Worm (Caenorhabditis elegans) whole organism, L3 larva: ENCODE measurements around the gene nhr-27.

ENCODE experiments used
- R02D3.7 ChIP-seq: fragments of 150-350 bp; optimal IDR thresholded peaks from 2 replicates; lab custom pipeline; 2014; ENCODE audit warnings: missing biosample characterization, missing genetic modification characterization
- ZK546.5 ChIP-seq: sonication (generic microtip); optimal IDR thresholded peaks from 2 replicates; lab custom pipeline; 2017; ENCODE audit warnings: missing biosample characterization, missing genetic modification characterization
- aly-2 ChIP-seq: fragments of 150-350 bp; optimal IDR thresholded peaks from 2 replicates; lab custom pipeline; 2014; ENCODE audit warnings: missing biosample characterization, missing genetic modification characterization
- ama-1 ChIP-seq: fragments of 150-350 bp; optimal IDR thresholded peaks from 2 replicates; lab custom pipeline; 2018
- ceh-16 ChIP-seq: sonication (generic microtip); optimal IDR thresholded peaks from 2 replicates; lab custom pipeline; 2017; ENCODE audit warnings: missing biosample characterization, missing genetic modification characterization
- ceh-28 ChIP-seq: fragments of 150-350 bp; optimal IDR thresholded peaks from 2 replicates; lab custom pipeline; 2014; ENCODE audit warnings: missing biosample characterization, missing genetic modification reagents, missing genetic modification characterization
- ceh-82 ChIP-seq: fragments of 150-350 bp; optimal IDR thresholded peaks from 2 replicates; lab custom pipeline; 2014; ENCODE audit warnings: missing biosample characterization, missing genetic modification characterization
- daf-12 ChIP-seq: fragments of 150-350 bp; optimal IDR thresholded peaks from 2 replicates; lab custom pipeline; 2014; ENCODE audit warnings: missing biosample characterization, missing genetic modification reagents, missing genetic modification characterization
- egl-27 ChIP-seq: sonication (generic microtip); optimal IDR thresholded peaks from 4 replicates; lab custom pipeline; 2017; ENCODE audit warnings: missing biosample characterization, missing genetic modification reagents, missing genetic modification characterization
- egl-5 ChIP-seq: fragments of 150-350 bp; optimal IDR thresholded peaks from 2 replicates; lab custom pipeline; 2017; ENCODE audit warnings: missing biosample characterization, missing genetic modification reagents, missing genetic modification characterization, inconsistent platforms
- elt-2 ChIP-seq: sonication (generic microtip); optimal IDR thresholded peaks from 2 replicates; lab custom pipeline; 2016; ENCODE audit warnings: missing genetic modification reagents, mild to moderate bottlenecking, missing genetic modification characterization, missing compliant biosample characterization
- elt-3 ChIP-seq, 3 experiments: fragments of 150-350 bp in 1 of 3; sonication (generic microtip) in 2 of 3; optimal IDR thresholded peaks; 2 replicates in 2 of 3; 4 replicates in 1 of 3; lab custom pipeline; 2014 to 2017; ENCODE audit warnings: missing biosample characterization in 3 of 3, missing genetic modification characterization in 3 of 3
- eor-1 ChIP-seq, 2 experiments: fragments of 150-350 bp; optimal IDR thresholded peaks; 2 replicates each; lab custom pipeline; 2014 to 2018; ENCODE audit warnings: missing biosample characterization in 2 of 2, missing genetic modification characterization in 2 of 2
- fkh-10 ChIP-seq: sonication (generic microtip); optimal IDR thresholded peaks from 2 replicates; lab custom pipeline; 2017; ENCODE audit warnings: missing biosample characterization, missing genetic modification reagents, missing genetic modification characterization
- fos-1 ChIP-seq: fragments of 150-350 bp; optimal IDR thresholded peaks from 2 replicates; lab custom pipeline; 2014; ENCODE audit warnings: missing biosample characterization, missing genetic modification characterization
- hmg-11 ChIP-seq: sonication (generic microtip); optimal IDR thresholded peaks from 2 replicates; lab custom pipeline; 2016; ENCODE audit warnings: missing genetic modification characterization, missing compliant biosample characterization
- jun-1 ChIP-seq: fragments of 150-350 bp; optimal IDR thresholded peaks from 2 replicates; lab custom pipeline; 2014; ENCODE audit warnings: missing biosample characterization, missing genetic modification reagents, missing genetic modification characterization
- lin-15B ChIP-seq: fragments of 150-350 bp; optimal IDR thresholded peaks from 2 replicates; lab custom pipeline; 2014; ENCODE audit warnings: missing biosample characterization, missing genetic modification characterization
- lsy-12 ChIP-seq: sonication (generic microtip); optimal IDR thresholded peaks from 2 replicates; lab custom pipeline; 2016; ENCODE audit warnings: mild to moderate bottlenecking, missing genetic modification characterization, missing compliant biosample characterization
- mdl-1 ChIP-seq: fragments of 150-350 bp; optimal IDR thresholded peaks from 2 replicates; lab custom pipeline; 2014; ENCODE audit warnings: missing biosample characterization, missing genetic modification characterization
- nfya-1 ChIP-seq: sonication (generic microtip); optimal IDR thresholded peaks from 2 replicates; lab custom pipeline; 2017; ENCODE audit warnings: missing genetic modification characterization, mild to moderate bottlenecking, missing compliant biosample characterization, antibody characterized with exemption, moderate library complexity; ENCODE audit not compliant: insufficient read depth
- nhr-12 ChIP-seq: fragments of 150-350 bp; optimal IDR thresholded peaks from 2 replicates; lab custom pipeline; 2014; ENCODE audit warnings: missing biosample characterization, missing genetic modification characterization
- nhr-23 ChIP-seq: fragments of 150-350 bp; optimal IDR thresholded peaks from 2 replicates; lab custom pipeline; 2014; ENCODE audit warnings: missing biosample characterization, missing genetic modification reagents, missing genetic modification characterization
- nhr-237 ChIP-seq: fragments of 150-350 bp; optimal IDR thresholded peaks from 2 replicates; lab custom pipeline; 2014; ENCODE audit warnings: missing biosample characterization, missing genetic modification characterization
- nhr-25 ChIP-seq: sonication (generic microtip); optimal IDR thresholded peaks from 2 replicates; lab custom pipeline; 2017; ENCODE audit warnings: missing biosample characterization, missing genetic modification characterization
- nhr-43 ChIP-seq: sonication (generic microtip); optimal IDR thresholded peaks from 2 replicates; lab custom pipeline; 2016; ENCODE audit warnings: mild to moderate bottlenecking, missing genetic modification characterization, missing compliant biosample characterization; ENCODE audit not compliant: poor library complexity, severe bottlenecking
- nhr-76 ChIP-seq: fragments of 150-350 bp; sonication (generic microtip); optimal IDR thresholded peaks from 5 replicates; lab custom pipeline; 2014; ENCODE audit warnings: missing biosample characterization, missing genetic modification characterization
- nhr-77 ChIP-seq: fragments of 150-350 bp; optimal IDR thresholded peaks from 2 replicates; lab custom pipeline; 2014; ENCODE audit warnings: missing biosample characterization, missing genetic modification characterization
- pha-4 ChIP-seq: fragments of 150-350 bp; optimal IDR thresholded peaks from 2 replicates; lab custom pipeline; 2014; ENCODE audit warnings: missing biosample characterization, missing genetic modification reagents, missing genetic modification characterization
- pqm-1 ChIP-seq: fragments of 150-350 bp; optimal IDR thresholded peaks from 2 replicates; lab custom pipeline; 2017; ENCODE audit warnings: missing biosample characterization, missing genetic modification characterization, inconsistent platforms
- sea-2 ChIP-seq: fragments of 150-350 bp; sonication (generic microtip); optimal IDR thresholded peaks from 4 replicates; lab custom pipeline; 2014; ENCODE audit warnings: missing biosample characterization, missing genetic modification reagents, missing genetic modification characterization
- skn-1 ChIP-seq: fragments of 150-350 bp; optimal IDR thresholded peaks from 2 replicates; lab custom pipeline; 2014; ENCODE audit warnings: missing biosample characterization, missing genetic modification characterization
- snpc-4 ChIP-seq: fragments of 150-350 bp; optimal IDR thresholded peaks from 2 replicates; lab custom pipeline; 2014; ENCODE audit warnings: missing biosample characterization, missing genetic modification characterization
- tbx-2 ChIP-seq: sonication (generic microtip); optimal IDR thresholded peaks from 2 replicates; lab custom pipeline; 2016; ENCODE audit warnings: mild to moderate bottlenecking, missing genetic modification characterization, missing compliant biosample characterization
- unc-39 ChIP-seq: sonication (generic microtip); optimal IDR thresholded peaks from 4 replicates; lab custom pipeline; 2017; ENCODE audit warnings: missing biosample characterization, missing genetic modification characterization
- unc-62 ChIP-seq: fragments of 150-350 bp; sonication (generic microtip); optimal IDR thresholded peaks from 4 replicates; lab custom pipeline; 2014; ENCODE audit warnings: missing biosample characterization, missing genetic modification reagents, missing genetic modification characterization
- zag-1 ChIP-seq: fragments of 150-350 bp; optimal IDR thresholded peaks from 2 replicates; lab custom pipeline; 2014; ENCODE audit warnings: missing biosample characterization, missing genetic modification characterization
- ztf-11 ChIP-seq: fragments of 150-350 bp; optimal IDR thresholded peaks from 2 replicates; lab custom pipeline; 2014; ENCODE audit warnings: missing biosample characterization, missing genetic modification characterization

nhr-27 gene

DNA sequence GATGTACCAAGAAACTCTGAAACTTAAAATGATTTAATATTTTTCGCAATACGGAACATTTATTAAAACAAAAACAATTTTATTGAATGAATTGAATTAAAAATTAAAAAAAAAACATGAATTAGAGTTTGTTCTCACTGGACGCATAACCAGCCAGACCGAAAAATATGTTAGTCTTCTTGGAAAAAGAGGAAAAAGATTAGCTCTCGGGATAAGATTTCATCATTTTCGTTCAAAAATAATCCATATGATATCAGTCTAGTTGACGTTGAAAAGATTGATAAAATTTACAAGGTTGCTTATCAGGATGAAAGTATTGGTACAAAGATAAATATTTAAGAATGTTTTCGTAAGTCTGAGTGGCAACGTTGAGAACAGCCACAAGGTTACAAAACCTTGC, 107.7 kb downstream of the nhr-27 start, which contains the start of gene nhr-26:
Gene nhr-26, minus strand, starts transcription at position 10 of the 400 bp plus-strand sequence.
- TF ChIP-seq nhr-43 (no peak), nhr-12 (no peak), lin-15B (tag; lab: Kevin White, UChicago) (no peak), nhr-23 (no peak), snpc-4 (tag; lab: Kevin White, UChicago) (no peak), ceh-82 (tag; lab: Kevin White, UChicago) (no peak), ZK546.5 (no peak), nhr-25 (tag; lab: Kevin White, UChicago) (no peak), nfya-1 (tag; lab: Kevin White, UChicago) (no peak), sea-2 (no peak), skn-1 (tag; lab: Kevin White, UChicago) (no peak), R02D3.7 (tag; lab: Kevin White, UChicago) (no peak)

DNA sequence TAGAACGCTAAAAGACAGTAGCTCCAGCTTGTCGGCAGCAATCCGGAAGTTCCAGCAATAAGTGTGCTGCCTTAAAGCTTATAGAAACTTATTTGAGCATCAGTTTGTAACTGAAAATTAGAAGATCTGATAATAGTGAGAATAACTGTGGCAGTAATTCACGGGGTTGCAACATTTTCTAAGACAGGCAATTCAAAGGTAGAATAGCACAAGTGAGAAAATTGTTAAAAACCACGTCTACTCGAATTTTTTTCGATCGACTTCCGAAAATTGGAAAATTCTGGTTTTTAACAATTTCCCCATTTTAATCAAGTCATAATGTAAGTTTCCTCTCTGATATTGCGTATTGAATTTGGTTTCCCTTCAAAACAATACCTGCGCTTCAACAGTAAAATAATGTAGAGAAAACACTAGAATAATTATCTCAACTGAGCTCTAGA, 114.9 kb downstream of the nhr-27 start:
- no peak for TF ChIP-seq ama-1
- TF ChIP-seq aly-2 (tag; lab: Kevin White, UChicago) = no peak
- no peak for TF ChIP-seq zag-1 (tag; lab: Kevin White, UChicago)
- no peak for TF ChIP-seq nhr-25 (tag; lab: Kevin White, UChicago)
- TF ChIP-seq tbx-2 (tag; lab: Kevin White, UChicago) = peak; percentile 34
- no peak for TF ChIP-seq egl-27 (tag; lab: Kevin White, UChicago)
- no peak for TF ChIP-seq pha-4 (tag; lab: Kevin White, UChicago)
- no peak for TF ChIP-seq fos-1 (tag; lab: Kevin White, UChicago)
- TF ChIP-seq nfya-1 (tag; lab: Kevin White, UChicago) = peak; percentile 3

DNA sequence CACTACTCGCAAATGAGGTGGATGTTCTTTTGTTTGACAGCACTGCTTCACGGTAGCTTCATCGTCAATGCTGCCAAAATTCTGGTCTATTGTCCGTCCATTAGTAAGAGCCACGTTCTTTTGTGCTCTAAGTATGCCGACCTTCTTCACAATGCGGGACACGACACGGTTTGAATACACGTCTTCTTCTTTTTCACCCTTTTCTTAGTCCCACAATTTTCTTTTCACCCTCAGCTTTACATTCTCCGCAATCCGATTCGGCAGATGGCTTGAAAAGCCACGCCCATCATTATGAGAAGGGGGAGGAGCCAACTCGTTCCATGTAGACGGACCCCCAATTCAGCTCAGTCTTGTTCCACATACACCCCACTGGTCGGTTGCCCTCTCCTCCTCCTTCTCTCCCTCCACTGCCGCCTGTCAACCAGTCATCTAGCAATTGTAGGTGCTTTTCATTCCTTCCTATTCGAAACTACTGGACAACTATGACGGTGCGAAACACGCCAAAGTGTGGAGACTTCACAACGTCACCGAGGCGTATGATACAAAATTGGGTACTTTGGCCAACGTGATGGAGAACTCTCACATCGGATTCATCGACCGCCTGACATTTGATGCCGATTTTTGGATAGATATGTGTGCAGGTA, 116.3 kb downstream of the nhr-27 start:
- TF ChIP-seq unc-62 (GFP tag; lab: Kevin White, UChicago) (no peak), elt-2 (tag; lab: Kevin White, UChicago) (no peak), fkh-10 (peak; percentile 78), nfya-1 (tag; lab: Kevin White, UChicago) (peak; percentile 42), elt-3 (tag; optimal IDR thresholded peaks at IDR 0.05; lab: Kevin White, UChicago) (no peak), ceh-16 (tag; lab: Kevin White, UChicago) (no peak), hmg-11 (tag; lab: Kevin White, UChicago) (peak; percentile 33), pqm-1 (no peak), nhr-237 (tag; lab: Kevin White, UChicago) (no peak), nhr-12 (no peak), fos-1 (tag; lab: Kevin White, UChicago) (no peak), unc-39 (tag; lab: Kevin White, UChicago) (no peak), tbx-2 (tag; lab: Kevin White, UChicago) (no peak), skn-1 (tag; lab: Kevin White, UChicago) (no peak), ama-1 (peak; percentile 86), nhr-77 (tag; lab: Kevin White, UChicago) (no peak), mdl-1 (tag; lab: Kevin White, UChicago) (no peak), lsy-12 (tag; lab: Kevin White, UChicago) (no peak), ZK546.5 (no peak), jun-1 (tag; lab: Kevin White, UChicago) (no peak), nhr-43 (no peak), egl-5 (no peak), nhr-76 (tag; lab: Kevin White, UChicago) (no peak), eor-1 (tag; optimal IDR thresholded peaks at IDR 0.05; lab: Kevin White, UChicago) (no peak), zag-1 (tag; lab: Kevin White, UChicago) (no peak), ztf-11 (no peak), sea-2 (no peak), daf-12 (no peak)

DNA sequence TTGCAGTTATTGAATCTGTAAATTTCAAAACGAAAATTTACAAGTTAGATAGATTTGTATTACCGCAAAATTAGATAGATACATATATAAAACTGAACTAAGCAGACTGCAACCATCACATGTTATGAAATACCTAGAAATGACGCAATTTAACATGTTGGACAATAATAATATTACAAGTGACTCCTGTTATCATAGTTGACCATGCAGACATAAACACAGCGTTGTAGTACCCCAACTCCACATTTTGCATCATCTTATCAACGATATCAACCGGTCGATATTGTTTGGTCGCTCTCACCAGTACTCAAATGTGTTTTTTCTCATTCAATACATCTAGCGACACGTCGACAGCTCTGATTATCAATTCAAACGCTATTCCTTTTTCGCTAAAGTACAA, 116.8 kb downstream of the nhr-27 start, which contains the start of gene ugt-50:
Gene ugt-50, plus strand, starts transcription at position 268 of the 400 bp plus-strand sequence.
- TF ChIP-seq zag-1 (tag; lab: Kevin White, UChicago) = no peak
- peak; percentile 26 for TF ChIP-seq jun-1 (tag; lab: Kevin White, UChicago)
- no peak for TF ChIP-seq egl-27 (tag; lab: Kevin White, UChicago)
- TF ChIP-seq nhr-25 (tag; lab: Kevin White, UChicago) = no peak
- peak; percentile 12 for TF ChIP-seq ceh-28 (tag; lab: Kevin White, UChicago)
- TF ChIP-seq ama-1 = no peak
- peak; percentile 6 for TF ChIP-seq nhr-43
- TF ChIP-seq ceh-16 (tag; lab: Kevin White, UChicago) = no peak
- TF ChIP-seq egl-5 = no peak
- TF ChIP-seq ztf-11 = no peak
- peak; percentile 92 for TF ChIP-seq elt-2 (tag; lab: Kevin White, UChicago)
- TF ChIP-seq pqm-1 = peak; percentile 73
- no peak for TF ChIP-seq nhr-77 (tag; lab: Kevin White, UChicago)
- no peak for TF ChIP-seq snpc-4 (tag; lab: Kevin White, UChicago)
